Worm (Caenorhabditis elegans) whole organism, early embryonic: ENCODE results near the gene nhr-198.

Experiments used
- F13C5.2 ChIP-seq: sonication (generic microtip); optimal IDR thresholded peaks from 2 replicates; lab custom pipeline; 2017; ENCODE audit warnings: mild to moderate bottlenecking, missing genetic modification characterization, inconsistent platforms, missing compliant biosample characterization
- aly-1 ChIP-seq: sonication (generic microtip); optimal IDR thresholded peaks from 2 replicates; lab custom pipeline; 2016; ENCODE audit warnings: missing genetic modification characterization, missing compliant biosample characterization
- ama-1 ChIP-seq: fragments of 150-350 bp; optimal IDR thresholded peaks from 2 replicates; lab custom pipeline; 2014
- ceh-13 ChIP-seq: fragments of 200-800 bp; sonication (Bioruptor generic); optimal IDR thresholded peaks from 2 replicates; lab custom pipeline; 2018; ENCODE audit warnings: mild to moderate bottlenecking, missing genetic modification characterization, missing compliant biosample characterization
- ceh-36 ChIP-seq: sonication (generic microtip); optimal IDR thresholded peaks from 2 replicates; lab custom pipeline; 2016; ENCODE audit warnings: missing genetic modification characterization, inconsistent platforms, missing compliant biosample characterization
- flt-1 ChIP-seq: fragments of 200-800 bp; sonication (Bioruptor generic); IDR thresholded peaks from 2 replicates; pipeline ENCODE4 v1.3.6; 2022; ENCODE audit warnings: missing genetic modification characterization, missing compliant biosample characterization
- hnd-1 ChIP-seq: sonication (generic microtip); optimal IDR thresholded peaks from 2 replicates; lab custom pipeline; 2016; ENCODE audit warnings: missing genetic modification characterization, missing compliant biosample characterization
- pes-1 ChIP-seq: fragments of 200-800 bp; sonication (Bioruptor generic); IDR thresholded peaks from 2 replicates; pipeline ENCODE4 v1.3.6; 2022; ENCODE audit warnings: missing genetic modification reagents, missing genetic modification characterization, missing compliant biosample characterization
- scrt-1 ChIP-seq: fragments of 200-800 bp; sonication (Bioruptor generic); IDR thresholded peaks from 2 replicates; pipeline ENCODE4 v1.3.6; 2022; ENCODE audit warnings: missing genetic modification characterization, missing compliant biosample characterization
- sea-1 ChIP-seq: fragments of 200-800 bp; sonication (Bioruptor generic); conservative IDR thresholded peaks from 2 replicates; pipeline ENCODE4 v1.3.6; 2022; ENCODE audit warnings: missing genetic modification characterization, missing compliant biosample characterization
- tra-4 ChIP-seq: sonication (generic microtip); optimal IDR thresholded peaks from 2 replicates; lab custom pipeline; 2017; ENCODE audit warnings: missing genetic modification characterization, missing compliant biosample characterization

ce11 chrV:15693682-15694081 lies at the start of gene nhr-198:
- TF ChIP-seq ceh-13 (GFP tag; lab: Kevin White, UChicago) (no peak), ama-1 (no peak), F13C5.2 (tag; lab: Kevin White, UChicago) (no peak), sea-1 (GFP tag; lab: Robert Waterston, UW) (no peak), scrt-1 (GFP tag; lab: Robert Waterston, UW) (no peak), pes-1 (GFP tag; lab: Robert Waterston, UW) (no peak), flt-1 (GFP tag; lab: Robert Waterston, UW) (no peak), hnd-1 (tag; lab: Kevin White, UChicago) (no peak), tra-4 (tag; lab: Kevin White, UChicago) (no peak), ceh-36 (tag; lab: Kevin White, UChicago) (no peak), aly-1 (tag; lab: Kevin White, UChicago) (no peak)
